Worm (Caenorhabditis elegans) whole organism, L4/young adult: ENCODE results near the gene hrde-2.

Experiments used
- W03F9.2 ChIP-seq: fragments of 150-350 bp; optimal IDR thresholded peaks from 2 replicates; lab custom pipeline; 2014; ENCODE audit warnings: missing biosample characterization, missing genetic modification characterization
- him-1 ChIP-seq: sonication (generic microtip); optimal IDR thresholded peaks from 2 replicates; lab custom pipeline; 2016; ENCODE audit warnings: missing genotype, missing genetic modification reagents, missing genetic modification characterization, missing compliant biosample characterization

- no peak for TF ChIP-seq him-1 (tag; lab: Kevin White, UChicago)
- TF ChIP-seq W03F9.2 (tag; lab: Kevin White, UChicago) = no peak
Measured at ce11 chrV:14984593-14984992, 20.3 kb upstream of the hrde-2 start, which contains the start of gene F02D8.4.
